Worm (Caenorhabditis elegans) whole organism, L4/young adult: ENCODE results near the gene skpo-2.

Source experiments
- dao-5 ChIP-seq: sonication (generic microtip); optimal IDR thresholded peaks from 2 replicates; lab custom pipeline; 2016; ENCODE audit warnings: missing genotype, missing genetic modification characterization, moderate library complexity, missing compliant biosample characterization
- him-1 ChIP-seq: sonication (generic microtip); optimal IDR thresholded peaks from 2 replicates; lab custom pipeline; 2016; ENCODE audit warnings: missing genotype, missing genetic modification reagents, missing genetic modification characterization, missing compliant biosample characterization

DNA sequence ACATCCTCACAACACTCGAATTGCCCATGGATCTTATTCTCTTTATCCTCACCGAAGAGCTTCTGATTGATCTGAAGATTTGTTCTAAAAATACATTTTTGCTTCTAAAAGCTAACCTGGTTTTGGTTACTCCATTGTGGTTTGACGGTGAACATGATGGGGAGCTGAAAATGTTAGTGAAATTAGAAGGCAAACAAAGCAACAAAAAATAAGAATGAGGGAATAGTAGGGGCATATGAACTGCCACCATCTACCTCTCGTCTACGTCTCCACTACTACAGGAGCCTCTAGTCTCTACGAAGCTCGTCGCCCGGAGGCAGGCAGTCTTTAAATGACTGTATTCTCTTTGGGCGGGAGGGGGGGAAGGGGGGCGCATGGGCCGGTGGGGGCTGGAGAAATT is 50.6 kb downstream of the skpo-2 start, which contains the start of gene T06D4.2:
- TF ChIP-seq him-1 (tag; lab: Kevin White, UChicago) (no peak), dao-5 (tag; lab: Kevin White, UChicago) (no peak)
